Fruit fly (Drosophila melanogaster) whole organism: ENCODE results near the gene CG3552.

Source experiments
- CG8478 ChIP-seq: fragments of >200 bp; optimal IDR thresholded peaks from 2 replicates; lab custom pipeline; 2018; ENCODE audit warnings: inconsistent platforms
- Dll ChIP-seq: fragments of >200 bp; optimal IDR thresholded peaks from 2 replicates; lab custom pipeline; 2017
- EcR ChIP-seq, 2 experiments: fragments of >200 bp; optimal IDR thresholded peaks; 2 replicates each; lab custom pipeline; 2017; ENCODE audit warnings: missing biosample characterization in 2 of 2, missing genetic modification characterization in 2 of 2, missing genetic modification reagents in 2 of 2
- pan ChIP-seq: fragments of >200 bp; optimal IDR thresholded peaks from 2 replicates; lab custom pipeline; 2017
- psq ChIP-seq: fragments of >200 bp; optimal IDR thresholded peaks from 2 replicates; lab custom pipeline; 2017
- usp ChIP-seq: fragments of >200 bp; optimal IDR thresholded peaks from 2 replicates; lab custom pipeline; 2017; ENCODE audit warnings: missing biosample characterization, missing genetic modification characterization, mixed read lengths

Gene CG3552

DNA sequence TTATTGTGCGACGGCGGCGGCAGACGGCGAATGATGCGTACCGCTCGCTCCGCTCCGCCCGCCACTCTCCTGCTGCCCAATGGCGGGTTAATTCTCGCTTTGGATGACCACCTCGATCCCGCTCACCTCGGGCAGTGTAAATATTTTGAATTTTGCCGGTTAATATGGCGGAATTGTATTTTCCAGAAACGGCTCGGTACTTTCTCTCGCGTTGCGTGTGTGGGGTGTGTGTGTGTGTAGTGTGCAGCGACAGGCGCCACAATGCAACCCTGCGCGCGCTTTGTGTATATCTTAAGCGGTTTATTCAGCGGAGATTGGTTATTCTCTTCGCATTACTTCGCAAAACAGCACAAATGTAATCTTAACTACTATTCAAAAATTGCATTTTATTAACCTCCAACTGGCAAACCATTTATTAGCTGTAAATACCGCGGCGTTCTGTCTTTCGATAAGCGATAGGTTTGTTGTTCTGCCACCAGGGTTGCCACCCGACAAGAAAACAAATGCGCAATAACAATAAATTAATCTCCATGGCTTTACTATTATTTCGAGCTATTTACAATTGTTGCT, at the start of gene CG3552, which contains the start of gene phol:
Gene CG3552 (plus strand): TSS at position 500 of the 570 bp plus-strand sequence.
Gene phol (minus strand): TSS at position 463 of the 570 bp plus-strand sequence.
- TF ChIP-seq CG8478 (lab: Kevin White, UChicago), result no peak
- TF ChIP-seq EcR (GFP tag; optimal IDR thresholded peaks at IDR 0.05; lab: Kevin White, UChicago), result no peak
- TF ChIP-seq Dll (lab: Kevin White, UChicago), result no peak
- TF ChIP-seq pan (lab: Kevin White, UChicago), result no peak
- no peak for TF ChIP-seq usp (GFP tag; lab: Kevin White, UChicago)
- no peak for TF ChIP-seq psq

DNA sequence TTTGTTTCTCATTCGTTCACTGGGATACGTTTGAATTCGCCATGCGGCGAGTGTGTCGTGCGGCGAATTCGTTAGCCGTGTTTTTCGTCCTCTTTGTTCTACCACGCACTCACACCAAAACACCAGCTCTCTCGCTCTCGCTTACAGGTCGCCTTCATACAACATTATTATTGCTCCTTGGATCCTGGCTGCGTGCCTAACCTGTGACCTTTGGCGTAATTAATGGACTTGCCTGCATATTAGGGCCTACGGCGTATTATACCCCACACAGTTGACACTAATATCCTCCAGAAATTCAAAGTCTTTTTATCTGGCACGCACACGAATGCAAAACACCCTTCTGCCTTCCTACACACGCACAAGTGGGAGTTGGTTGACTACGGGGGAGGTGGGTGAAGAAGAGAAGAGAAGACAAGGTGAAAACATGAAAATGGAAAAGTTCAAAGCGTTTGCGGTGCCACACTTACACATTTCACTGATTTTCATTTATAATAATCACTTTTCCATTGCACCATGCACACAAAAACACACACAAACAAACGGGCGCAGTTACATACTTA, 46.0 kb upstream of the CG3552 start:
- TF ChIP-seq usp (GFP tag; lab: Kevin White, UChicago) (no peak), Dll (lab: Kevin White, UChicago) (no peak), EcR (GFP tag; optimal IDR thresholded peaks at IDR 0.05; lab: Kevin White, UChicago) (no peak), pan (lab: Kevin White, UChicago) (no peak), CG8478 (lab: Kevin White, UChicago) (no peak), psq (no peak)

dm6 chr3L:9410754-9411423, 45.2 kb upstream of the CG3552 start, which contains the start of the genes CG4022 and Cpsf5:
Gene CG4022, minus strand, starts transcription at chr3L:9410832.
Gene Cpsf5, plus strand, starts transcription at chr3L:9411038.
- TF ChIP-seq EcR (GFP tag; optimal IDR thresholded peaks at IDR 0.05; lab: Kevin White, UChicago), result no peak
- no peak for TF ChIP-seq psq
- no peak for TF ChIP-seq CG8478 (lab: Kevin White, UChicago)
- no peak for TF ChIP-seq pan (lab: Kevin White, UChicago)
- TF ChIP-seq Dll (lab: Kevin White, UChicago), result no peak
- TF ChIP-seq usp (GFP tag; lab: Kevin White, UChicago), result no peak

DNA sequence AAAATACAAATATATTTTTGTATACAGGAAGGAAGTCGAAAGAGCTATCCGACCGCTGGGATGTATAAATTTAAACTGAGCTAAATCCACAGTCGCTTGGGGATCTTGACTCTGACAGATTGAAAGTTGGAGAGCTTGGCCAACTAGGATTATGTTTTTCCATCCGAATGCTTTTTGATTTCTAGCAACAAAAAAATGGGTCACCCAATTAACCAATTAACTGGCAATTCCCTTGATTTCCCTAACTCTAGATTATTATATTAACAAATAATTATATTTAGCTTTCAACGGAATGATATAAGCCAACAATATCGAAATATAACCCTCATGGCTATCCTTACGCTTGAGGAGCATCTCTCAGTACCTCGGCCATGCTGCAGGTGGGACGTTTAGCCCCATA, 38.8 kb upstream of the CG3552 start, which contains the start of gene CG3982:
Gene CG3982 (minus strand): TSS at position 101 of the 400 bp plus-strand sequence.
- no peak for TF ChIP-seq psq
- TF ChIP-seq CG8478 (lab: Kevin White, UChicago), result no peak
- TF ChIP-seq EcR (GFP tag; optimal IDR thresholded peaks at IDR 0.05; lab: Kevin White, UChicago), result no peak
- TF ChIP-seq Dll (lab: Kevin White, UChicago), result no peak
- TF ChIP-seq usp (GFP tag; lab: Kevin White, UChicago), result no peak
- no peak for TF ChIP-seq pan (lab: Kevin White, UChicago)

DNA sequence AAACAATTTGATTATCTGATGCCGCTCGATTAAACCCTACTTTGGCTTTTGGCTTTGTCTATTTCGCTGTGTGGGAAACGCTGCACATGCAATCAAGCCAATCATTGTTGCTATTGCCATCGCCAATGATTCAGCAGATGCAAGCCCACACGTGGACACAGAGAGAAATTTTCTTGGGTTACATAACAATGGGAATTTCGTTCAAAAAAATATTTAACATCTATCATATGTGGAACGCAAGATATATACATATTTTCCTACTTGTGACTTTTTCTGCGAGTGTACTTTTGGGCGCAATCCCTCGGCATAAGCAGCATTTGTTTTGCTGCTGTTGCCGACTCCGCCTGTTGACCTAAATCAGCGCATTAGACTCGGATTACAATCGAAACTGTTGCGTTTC, 36.8 kb upstream of the CG3552 start:
- TF ChIP-seq usp (GFP tag; lab: Kevin White, UChicago) (no peak), EcR (GFP tag; optimal IDR thresholded peaks at IDR 0.05; lab: Kevin White, UChicago) (no peak), psq (no peak), CG8478 (lab: Kevin White, UChicago) (no peak), pan (lab: Kevin White, UChicago) (no peak), Dll (lab: Kevin White, UChicago) (no peak)

DNA sequence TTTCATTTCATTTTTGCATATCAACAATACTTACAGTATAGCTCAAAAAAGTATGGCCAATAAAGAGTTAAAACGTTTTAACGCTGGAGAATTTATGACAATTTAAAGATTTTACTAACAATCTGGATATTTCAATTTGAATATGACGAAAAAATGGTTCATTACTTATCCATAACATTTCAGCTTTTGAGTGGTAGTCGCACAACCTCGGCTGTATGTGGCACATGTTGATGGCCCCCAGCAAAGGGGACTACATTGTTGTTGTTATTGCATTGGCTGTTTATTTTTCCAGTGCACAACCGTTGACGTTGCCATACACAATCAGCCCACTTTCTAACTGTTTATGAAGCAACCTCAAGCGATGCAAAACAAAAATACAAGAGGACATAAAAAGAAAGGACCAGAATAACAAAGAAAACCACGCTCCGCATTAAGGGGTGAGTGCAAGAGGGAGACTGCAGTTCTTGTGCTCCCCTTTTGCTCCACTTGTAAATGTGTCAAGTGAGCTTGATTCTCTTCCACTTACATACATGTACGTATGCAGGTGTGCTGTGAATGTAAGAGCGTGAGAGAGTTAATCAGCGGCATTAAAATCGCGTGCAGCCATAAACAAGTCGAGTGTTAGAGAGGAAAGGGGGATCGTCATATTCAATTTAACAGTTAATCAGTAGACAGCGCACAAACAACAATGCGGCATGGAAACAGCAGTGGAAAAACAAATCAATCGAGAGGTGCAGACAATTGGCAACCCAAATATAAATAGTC, 35.9 kb upstream of the CG3552 start:
- no peak for TF ChIP-seq usp (GFP tag; lab: Kevin White, UChicago)
- TF ChIP-seq pan (lab: Kevin White, UChicago), result no peak
- no peak for TF ChIP-seq psq
- no peak for TF ChIP-seq CG8478 (lab: Kevin White, UChicago)
- TF ChIP-seq EcR (GFP tag; optimal IDR thresholded peaks at IDR 0.05; lab: Kevin White, UChicago), result no peak
- no peak for TF ChIP-seq Dll (lab: Kevin White, UChicago)

DNA sequence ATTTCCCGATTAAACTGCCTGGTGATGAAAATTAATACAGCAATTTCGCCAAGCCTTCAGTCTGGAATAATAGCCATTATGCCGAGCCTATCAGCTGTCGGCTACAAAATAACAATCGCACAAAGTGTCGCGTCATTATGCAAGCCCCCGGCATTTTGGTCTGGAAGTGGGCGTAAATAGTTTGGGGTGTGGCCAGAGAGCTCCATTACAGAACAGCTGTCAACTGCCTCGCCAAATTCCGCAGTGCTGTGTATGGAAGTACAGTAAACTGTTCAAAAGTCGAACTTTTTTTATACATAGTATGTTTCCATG, 35.3 kb upstream of the CG3552 start:
- no peak for TF ChIP-seq CG8478 (lab: Kevin White, UChicago)
- TF ChIP-seq pan (lab: Kevin White, UChicago), result no peak
- TF ChIP-seq EcR (GFP tag; optimal IDR thresholded peaks at IDR 0.05; lab: Kevin White, UChicago), result no peak
- TF ChIP-seq usp (GFP tag; lab: Kevin White, UChicago), result no peak
- no peak for TF ChIP-seq Dll (lab: Kevin White, UChicago)
- TF ChIP-seq psq, result no peak

- TF ChIP-seq psq (no peak), Dll (lab: Kevin White, UChicago) (no peak), pan (lab: Kevin White, UChicago) (no peak), usp (GFP tag; lab: Kevin White, UChicago) (no peak), EcR (GFP tag; optimal IDR thresholded peaks at IDR 0.05; lab: Kevin White, UChicago) (no peak), CG8478 (lab: Kevin White, UChicago) (no peak)
Measured at dm6 chr3L:9421621-9422020, 34.5 kb upstream of the CG3552 start.

DNA sequence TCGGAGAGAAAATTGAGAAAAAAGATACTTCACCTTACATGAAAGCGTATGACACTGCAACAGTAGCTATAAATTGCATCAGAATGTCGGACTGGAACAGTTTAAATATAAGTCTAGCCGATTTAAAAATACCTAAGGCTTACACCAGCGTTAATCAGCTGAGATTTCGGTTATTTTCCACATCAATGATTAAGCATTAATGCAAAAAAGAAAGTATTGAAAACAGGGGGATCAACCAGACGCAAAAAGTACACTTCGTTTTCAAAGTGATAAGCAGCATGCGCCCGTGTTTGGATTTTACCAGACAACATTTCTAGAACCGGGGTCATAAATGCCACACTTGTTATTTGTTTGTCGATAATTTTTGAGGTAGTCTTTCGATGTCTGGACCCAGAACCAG, 34.0 kb upstream of the CG3552 start:
- no peak for TF ChIP-seq pan (lab: Kevin White, UChicago)
- no peak for TF ChIP-seq usp (GFP tag; lab: Kevin White, UChicago)
- TF ChIP-seq psq, result no peak
- no peak for TF ChIP-seq CG8478 (lab: Kevin White, UChicago)
- no peak for TF ChIP-seq EcR (GFP tag; optimal IDR thresholded peaks at IDR 0.05; lab: Kevin White, UChicago)
- no peak for TF ChIP-seq Dll (lab: Kevin White, UChicago)

- TF ChIP-seq usp (GFP tag; lab: Kevin White, UChicago) (no peak), Dll (lab: Kevin White, UChicago) (no peak), EcR (GFP tag; optimal IDR thresholded peaks at IDR 0.05; lab: Kevin White, UChicago) (no peak), psq (no peak), pan (lab: Kevin White, UChicago) (no peak), CG8478 (lab: Kevin White, UChicago) (no peak)
Measured at dm6 chr3L:9422636-9423419, 33.3 kb upstream of the CG3552 start, which contains the start of gene aay. Gene aay, plus strand, starts transcription at chr3L:9423253.
